Worm (Caenorhabditis elegans) whole organism, young adult: ENCODE measurements around the gene T02G5.3.
A peak's percentile ranks its signal among the peaks of the same experiment; 100 is the strongest.

Experiments
- B0035.1 ChIP-seq: sonication (generic microtip); optimal IDR thresholded peaks from 2 replicates; lab custom pipeline; 2016; ENCODE audit warnings: missing genetic modification characterization, mild to moderate bottlenecking, missing compliant biosample characterization, missing genotype, missing genetic modification reagents
- B0261.1 ChIP-seq: sonication (generic microtip); optimal IDR thresholded peaks from 2 replicates; lab custom pipeline; 2016; ENCODE audit warnings: mild to moderate bottlenecking, missing genetic modification characterization, moderate library complexity, missing compliant biosample characterization
- B0336.3 ChIP-seq: fragments of 200-800 bp; sonication (Bioruptor generic); IDR thresholded peaks from 2 replicates; pipeline ENCODE4 v1.3.6; 2022; ENCODE audit warnings: missing genetic modification characterization, missing compliant biosample characterization
- C06A6.2 ChIP-seq: fragments of 200-800 bp; sonication (Bioruptor generic); conservative IDR thresholded peaks from 2 replicates; pipeline ENCODE4 v1.3.6; 2022; ENCODE audit warnings: missing genetic modification characterization, missing compliant biosample characterization
- F33H1.4 ChIP-seq: fragments of 200-800 bp; sonication (Bioruptor generic); IDR thresholded peaks from 2 replicates; pipeline ENCODE4 v1.3.6; 2022; ENCODE audit warnings: missing genetic modification reagents, missing genetic modification characterization, missing compliant biosample characterization
- F55B11.4 ChIP-seq: sonication (generic microtip); optimal IDR thresholded peaks from 2 replicates; lab custom pipeline; 2016; ENCODE audit warnings: missing compliant biosample characterization, missing genetic modification characterization, borderline replicate concordance; ENCODE audit not compliant: insufficient read depth
- F57C9.4 ChIP-seq: sonication (generic microtip); optimal IDR thresholded peaks from 2 replicates; lab custom pipeline; 2017; ENCODE audit warnings: mild to moderate bottlenecking, missing genetic modification characterization, missing compliant biosample characterization
- T07F8.4 ChIP-seq: sonication (generic microtip); optimal IDR thresholded peaks from 2 replicates; lab custom pipeline; 2016; ENCODE audit warnings: mild to moderate bottlenecking, missing genetic modification characterization, moderate library complexity, missing compliant biosample characterization
- Y53G8AR.9 ChIP-seq: fragments of 200-800 bp; sonication (Bioruptor generic); conservative IDR thresholded peaks from 2 replicates; pipeline ENCODE4 v1.3.6; 2022; ENCODE audit warnings: missing genetic modification reagents, missing genetic modification characterization, missing compliant biosample characterization
- Y56A3A.18 ChIP-seq: fragments of 200-800 bp; sonication (Bioruptor generic); IDR thresholded peaks from 2 replicates; pipeline ENCODE4 v1.3.6; 2022; ENCODE audit warnings: missing genetic modification reagents, missing genetic modification characterization, missing compliant biosample characterization
- Y79H2A.3 ChIP-seq: fragments of 200-800 bp; sonication (Bioruptor generic); conservative IDR thresholded peaks from 2 replicates; pipeline ENCODE4 v1.3.6; 2022; ENCODE audit warnings: missing genetic modification reagents, missing genetic modification characterization, missing compliant biosample characterization
- ama-1 ChIP-seq, 3 experiments: fragments of 150-350 bp in 1 of 3; sonication (generic microtip) in 2 of 3; optimal IDR thresholded peaks; 2 replicates each; lab custom pipeline; 2014 to 2018; ENCODE audit warnings: missing biosample characterization in 2 of 3, missing genetic modification characterization in 2 of 3, missing genetic modification reagents in 2 of 3
- aptf-3 ChIP-seq: fragments of 200-800 bp; sonication (Bioruptor generic); IDR thresholded peaks from 2 replicates; pipeline ENCODE4 v1.3.6; 2022; ENCODE audit warnings: missing genetic modification characterization, missing compliant biosample characterization
- attf-5 ChIP-seq: fragments of 200-800 bp; sonication (Bioruptor generic); optimal IDR thresholded peaks from 2 replicates; lab custom pipeline; 2018; ENCODE audit warnings: mild to moderate bottlenecking, missing genetic modification characterization, missing compliant biosample characterization
- bed-2 ChIP-seq: fragments of 200-800 bp; sonication (Bioruptor generic); IDR thresholded peaks from 2 replicates; pipeline ENCODE4 v1.3.6; 2022; ENCODE audit warnings: missing genetic modification reagents, missing genetic modification characterization, missing compliant biosample characterization
- cebp-1 ChIP-seq, 2 experiments: fragments of 200-800 bp in 1 of 2; sonication (Bioruptor generic) in 1 of 2; sonication (generic microtip) in 1 of 2; IDR thresholded peaks in 1 of 2; optimal IDR thresholded peaks in 1 of 2; 2 replicates each; pipeline versions ENCODE4 v1.3.6 to Lab custom; 2017 to 2022; ENCODE audit warnings: missing compliant biosample characterization in 2 of 2, missing genetic modification characterization in 2 of 2, mild to moderate bottlenecking in 1 of 2, missing genetic modification reagents in 1 of 2, moderate library complexity in 1 of 2
- chd-7 ChIP-seq: sonication (generic microtip); optimal IDR thresholded peaks from 2 replicates; lab custom pipeline; 2016; ENCODE audit warnings: mild to moderate bottlenecking, missing genetic modification characterization, moderate library complexity, missing compliant biosample characterization
- dox-1 ChIP-seq: fragments of 200-800 bp; sonication (Bioruptor generic); IDR thresholded peaks from 2 replicates; pipeline ENCODE4 v1.3.6; 2022; ENCODE audit warnings: missing genetic modification reagents, missing genetic modification characterization, missing compliant biosample characterization
- dpff-1 ChIP-seq: sonication (generic microtip); optimal IDR thresholded peaks from 2 replicates; lab custom pipeline; 2017; ENCODE audit warnings: mild to moderate bottlenecking, missing genetic modification characterization, missing compliant biosample characterization
- egrh-3 ChIP-seq: fragments of 200-800 bp; sonication (Bioruptor generic); IDR thresholded peaks from 2 replicates; pipeline ENCODE4 v1.3.6; 2022; ENCODE audit warnings: missing genetic modification reagents, missing genetic modification characterization, missing compliant biosample characterization
- ekl-4 ChIP-seq: fragments of 200-800 bp; sonication (Bioruptor generic); IDR thresholded peaks from 2 replicates; pipeline ENCODE4 v1.3.6; 2022; ENCODE audit warnings: missing genetic modification reagents, missing genetic modification characterization, missing compliant biosample characterization
- hmg-20 ChIP-seq: fragments of 200-800 bp; sonication (Bioruptor generic); IDR thresholded peaks from 2 replicates; pipeline ENCODE4 v1.3.6; 2022; ENCODE audit warnings: missing genetic modification reagents, missing genetic modification characterization, missing compliant biosample characterization
- hsf-1 ChIP-seq: fragments of 200-800 bp; sonication (Bioruptor generic); IDR thresholded peaks from 2 replicates; pipeline ENCODE4 v1.3.6; 2022; ENCODE audit warnings: missing genetic modification reagents, missing genetic modification characterization, missing compliant biosample characterization
- lin-26 ChIP-seq: fragments of 200-800 bp; sonication (Bioruptor generic); IDR thresholded peaks from 2 replicates; pipeline ENCODE4 v1.3.6; 2022; ENCODE audit warnings: missing genetic modification reagents, missing genetic modification characterization, missing compliant biosample characterization
- lin-35 ChIP-seq, 3 experiments: fragments of 150-350 bp in 2 of 3; sonication (generic microtip) in 1 of 3; optimal IDR thresholded peaks; 2 replicates each; lab custom pipeline; 2014 to 2018; ENCODE audit warnings: missing biosample characterization in 3 of 3, missing genetic modification characterization in 3 of 3, missing genetic modification reagents in 3 of 3
- lin-54 ChIP-seq: fragments of 200-800 bp; sonication (Bioruptor generic); optimal IDR thresholded peaks from 2 replicates; lab custom pipeline; 2018; ENCODE audit warnings: mild to moderate bottlenecking, missing genetic modification characterization, missing compliant biosample characterization
- madf-6 ChIP-seq: fragments of 200-800 bp; sonication (Bioruptor generic); IDR thresholded peaks from 2 replicates; pipeline ENCODE4 v1.3.6; 2022; ENCODE audit warnings: missing genetic modification reagents, missing genetic modification characterization, missing compliant biosample characterization
- mcd-1 ChIP-seq: fragments of 200-800 bp; sonication (Bioruptor generic); IDR thresholded peaks from 2 replicates; pipeline ENCODE4 v1.3.6; 2022; ENCODE audit warnings: missing genetic modification reagents, missing genetic modification characterization, missing compliant biosample characterization
- mel-28 ChIP-seq: sonication (generic microtip); optimal IDR thresholded peaks from 2 replicates; lab custom pipeline; 2016; ENCODE audit warnings: borderline replicate concordance, mild to moderate bottlenecking, missing genetic modification characterization, missing compliant biosample characterization
- mxl-1 ChIP-seq: sonication (generic microtip); optimal IDR thresholded peaks from 2 replicates; lab custom pipeline; 2016; ENCODE audit warnings: missing genetic modification characterization, missing compliant biosample characterization
- nfya-2 ChIP-seq: fragments of 200-800 bp; sonication (Bioruptor generic); IDR thresholded peaks from 2 replicates; pipeline ENCODE4 v1.3.6; 2022; ENCODE audit warnings: missing genetic modification reagents, missing genetic modification characterization, missing compliant biosample characterization
- nfyb-1 ChIP-seq: fragments of 200-800 bp; sonication (Bioruptor generic); IDR thresholded peaks from 2 replicates; pipeline ENCODE4 v1.3.6; 2022; ENCODE audit warnings: missing genetic modification reagents, missing genetic modification characterization, missing compliant biosample characterization
- nhr-27 ChIP-seq: fragments of 200-800 bp; sonication (Bioruptor generic); optimal IDR thresholded peaks from 2 replicates; lab custom pipeline; 2018; ENCODE audit warnings: mild to moderate bottlenecking, missing genetic modification characterization, moderate library complexity, missing compliant biosample characterization
- nhr-80 ChIP-seq: sonication (generic microtip); optimal IDR thresholded peaks from 2 replicates; lab custom pipeline; 2016; ENCODE audit warnings: missing genetic modification characterization, missing compliant biosample characterization
- pbrm-1 ChIP-seq: fragments of 200-800 bp; sonication (Bioruptor generic); IDR thresholded peaks from 2 replicates; pipeline ENCODE4 v1.3.6; 2022; ENCODE audit warnings: missing genetic modification reagents, missing genetic modification characterization, missing compliant biosample characterization
- sdz-38 ChIP-seq: sonication (generic microtip); optimal IDR thresholded peaks from 2 replicates; lab custom pipeline; 2016; ENCODE audit warnings: missing genotype, missing genetic modification characterization, missing compliant biosample characterization
- tbp1 ChIP-seq: fragments of 200-800 bp; sonication (Bioruptor generic); optimal IDR thresholded peaks from 2 replicates; lab custom pipeline; 2018; ENCODE audit warnings: mild to moderate bottlenecking, missing genetic modification characterization, missing compliant biosample characterization
- unc-62 ChIP-seq: fragments of 150-350 bp; optimal IDR thresholded peaks from 2 replicates; lab custom pipeline; 2014; ENCODE audit warnings: missing biosample characterization, missing genetic modification reagents, missing genetic modification characterization
- zim-3 ChIP-seq: sonication (generic microtip); optimal IDR thresholded peaks from 2 replicates; lab custom pipeline; 2017; ENCODE audit warnings: mild to moderate bottlenecking, missing genetic modification characterization, moderate library complexity, missing compliant biosample characterization
- ztf-22 ChIP-seq: fragments of 200-800 bp; sonication (Bioruptor generic); optimal IDR thresholded peaks from 2 replicates; lab custom pipeline; 2018; ENCODE audit warnings: mild to moderate bottlenecking, missing genetic modification characterization, moderate library complexity, missing compliant biosample characterization
- ztf-28 ChIP-seq: fragments of 200-800 bp; sonication (Bioruptor generic); IDR thresholded peaks from 2 replicates; pipeline ENCODE4 v1.3.6; 2022; ENCODE audit warnings: missing genetic modification reagents, missing genetic modification characterization, missing compliant biosample characterization

The T02G5.3 gene

ce11 chrII:7072590-7073536, 20.3 kb upstream of the T02G5.3 start (continued):
- no peak for TF ChIP-seq nfyb-1 (GFP tag; lab: Robert Waterston, UW)
- TF ChIP-seq C06A6.2, result no peak
- no peak for TF ChIP-seq egrh-3 (GFP tag; lab: Robert Waterston, UW)
- no peak for TF ChIP-seq mxl-1 (tag; lab: Kevin White, UChicago)
- peak; percentile 69 for TF ChIP-seq mcd-1 (GFP tag; lab: Robert Waterston, UW)
- peak; percentile 75 for TF ChIP-seq nhr-80 (tag; lab: Kevin White, UChicago)
- no peak for TF ChIP-seq hmg-20 (GFP tag; lab: Robert Waterston, UW)
- TF ChIP-seq ama-1 (optimal IDR thresholded peaks at IDR 0.05; lab: Kevin White, UChicago), result no peak
- no peak for TF ChIP-seq ama-1 (GFP tag; optimal IDR thresholded peaks at IDR 0.05; lab: Kevin White, UChicago)
- TF ChIP-seq lin-54 (GFP tag; lab: Kevin White, UChicago), result peak; percentile 18
- TF ChIP-seq aptf-3 (GFP tag; lab: Robert Waterston, UW), result no peak
- no peak for TF ChIP-seq nhr-27 (tag; lab: Kevin White, UChicago)
- no peak for TF ChIP-seq mel-28 (tag; lab: Kevin White, UChicago)
- TF ChIP-seq F55B11.4 (tag; lab: Kevin White, UChicago), result no peak
- TF ChIP-seq F57C9.4, result no peak
- peak; percentile 12 for TF ChIP-seq tbp1 (GFP tag; lab: Kevin White, UChicago)
- TF ChIP-seq pbrm-1 (GFP tag; lab: Robert Waterston, UW), result no peak
- peak; percentile 21 for TF ChIP-seq attf-5 (GFP tag; lab: Kevin White, UChicago)
- no peak for TF ChIP-seq Y56A3A.18 (GFP tag; lab: Robert Waterston, UW)
- no peak for TF ChIP-seq B0035.1 (tag; lab: Kevin White, UChicago)
- TF ChIP-seq B0261.1 (tag; lab: Kevin White, UChicago), result no peak

ce11 chrII:7073537-7073913, 19.7 kb upstream of the T02G5.3 start, which contains the start of gene kat-1:
Gene kat-1, plus strand, starts transcription at chrII:7073814.
- TF ChIP-seq F33H1.4, result no peak
- 0 out of 2 replicates have a peak, but pooled peaks have one; percentile 4 for TF ChIP-seq dox-1 (GFP tag; lab: Robert Waterston, UW)
- TF ChIP-seq sdz-38 (tag; lab: Kevin White, UChicago), result no peak

ce11 chrII:7075564-7076228, 17.5 kb upstream of the T02G5.3 start, which contains the start of gene T02G5.7:
Gene T02G5.7, plus strand, starts transcription at chrII:7075614.
- TF ChIP-seq mel-28 (tag; lab: Kevin White, UChicago) (no peak), Y79H2A.3 (no peak), lin-35 (GFP tag; optimal IDR thresholded peaks at IDR 0.05; lab: Kevin White, UChicago) (peak in 1 of 3 experiments; percentile 3), T07F8.4 (tag; lab: Kevin White, UChicago) (no peak), C06A6.2 (0 out of 2 replicates have a peak, but pooled peaks have one; percentile 44), zim-3 (tag; lab: Kevin White, UChicago) (peak; percentile 74), cebp-1 (GFP tag; IDR thresholded peaks at IDR 0.05; lab: Robert Waterston, UW) (no peak), cebp-1 (tag; optimal IDR thresholded peaks at IDR 0.05; lab: Kevin White, UChicago) (peak; percentile 36), lin-54 (GFP tag; lab: Kevin White, UChicago) (peak; percentile 5), ekl-4 (0 out of 2 replicates have a peak, but pooled peaks have one; percentile 17), Y53G8AR.9 (peak; percentile 78), dpff-1 (tag; lab: Kevin White, UChicago) (peak; percentile 75), ztf-22 (GFP tag; lab: Kevin White, UChicago) (peak; percentile 20), chd-7 (tag; lab: Kevin White, UChicago) (peak; percentile 21), hsf-1 (GFP tag; lab: Robert Waterston, UW) (no peak), unc-62 (GFP tag; lab: Kevin White, UChicago) (no peak), ama-1 (optimal IDR thresholded peaks at IDR 0.05; lab: Kevin White, UChicago) (peak; percentile 29), ama-1 (GFP tag; optimal IDR thresholded peaks at IDR 0.05; lab: Kevin White, UChicago) (no peak), ztf-28 (GFP tag; lab: Robert Waterston, UW) (no peak), bed-2 (no peak), madf-6 (peak; percentile 29; the same call in 1 of the 2 replicates), B0336.3 (GFP tag; lab: Robert Waterston, UW) (peak; percentile 59; the same call in 1 of the 2 replicates), nfya-2 (no peak), lin-26 (GFP tag; lab: Robert Waterston, UW) (no peak)
